Worm (Caenorhabditis elegans) whole organism, L3 larva: Measurements from ENCODE around the gene ddp-1.

Source experiments
- egl-27 ChIP-seq: sonication (generic microtip); optimal IDR thresholded peaks from 4 replicates; lab custom pipeline; 2017; ENCODE audit warnings: missing biosample characterization, missing genetic modification reagents, missing genetic modification characterization
- hmg-11 ChIP-seq: sonication (generic microtip); optimal IDR thresholded peaks from 2 replicates; lab custom pipeline; 2016; ENCODE audit warnings: missing genetic modification characterization, missing compliant biosample characterization
- lin-15B ChIP-seq: fragments of 150-350 bp; optimal IDR thresholded peaks from 2 replicates; lab custom pipeline; 2014; ENCODE audit warnings: missing biosample characterization, missing genetic modification characterization
- mdl-1 ChIP-seq: fragments of 150-350 bp; optimal IDR thresholded peaks from 2 replicates; lab custom pipeline; 2014; ENCODE audit warnings: missing biosample characterization, missing genetic modification characterization
- nhr-11 ChIP-seq: fragments of 150-350 bp; optimal IDR thresholded peaks from 2 replicates; lab custom pipeline; 2014; ENCODE audit warnings: missing biosample characterization, missing genetic modification characterization
- nhr-237 ChIP-seq: fragments of 150-350 bp; optimal IDR thresholded peaks from 2 replicates; lab custom pipeline; 2014; ENCODE audit warnings: missing biosample characterization, missing genetic modification characterization
- pha-4 ChIP-seq: fragments of 150-350 bp; optimal IDR thresholded peaks from 2 replicates; lab custom pipeline; 2014; ENCODE audit warnings: missing biosample characterization, missing genetic modification reagents, missing genetic modification characterization
- unc-62 ChIP-seq: fragments of 150-350 bp; sonication (generic microtip); optimal IDR thresholded peaks from 4 replicates; lab custom pipeline; 2014; ENCODE audit warnings: missing biosample characterization, missing genetic modification reagents, missing genetic modification characterization
- ztf-4 ChIP-seq: fragments of 150-350 bp; optimal IDR thresholded peaks from 2 replicates; lab custom pipeline; 2014; ENCODE audit warnings: missing biosample characterization, missing genetic modification characterization

DNA sequence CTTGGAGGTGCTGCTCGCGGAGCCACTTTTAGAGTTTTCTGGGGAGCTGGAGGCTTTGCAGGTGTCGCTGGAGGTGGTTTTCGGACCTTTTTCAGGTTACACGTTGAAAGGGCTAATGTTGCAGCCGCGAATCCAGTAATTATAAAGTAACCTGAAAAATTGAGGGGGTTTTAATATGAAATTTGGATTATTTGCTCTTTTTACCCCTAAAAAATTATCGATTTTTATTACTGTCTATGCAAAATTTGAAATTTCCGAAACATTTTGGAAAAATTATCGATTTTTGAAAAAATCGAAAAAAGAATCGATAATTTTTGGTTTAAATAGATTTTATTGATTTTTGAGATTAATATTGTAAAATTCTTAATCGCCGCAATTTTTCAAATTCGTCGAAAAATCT is 33.7 kb downstream of the ddp-1 start:
- TF ChIP-seq unc-62 (GFP tag; lab: Kevin White, UChicago): no peak
- no peak for TF ChIP-seq hmg-11 (tag; lab: Kevin White, UChicago)
- no peak for TF ChIP-seq ztf-4 (tag; lab: Kevin White, UChicago)
- no peak for TF ChIP-seq pha-4
- TF ChIP-seq nhr-11: no peak
- TF ChIP-seq egl-27 (tag; lab: Kevin White, UChicago): no peak
- TF ChIP-seq lin-15B (tag; lab: Kevin White, UChicago): no peak
- no peak for TF ChIP-seq nhr-237 (tag; lab: Kevin White, UChicago)
- TF ChIP-seq mdl-1: no peak
